Fruit fly (Drosophila melanogaster): ENCODE measurements around the gene CG5116.

The CG5116 gene

dm6 chr3R:25519465-25520071 is 36.7 kb downstream of the CG5116 start (continued):
- TF ChIP-seq CG18619 (GFP tag; optimal IDR thresholded peaks at IDR 0.05), result peak; percentile 28
- TF ChIP-seq az2 (GFP tag; optimal IDR thresholded peaks at IDR 0.05), result peak; percentile 22
- no peak for TF ChIP-seq CG12219 (GFP tag; optimal IDR thresholded peaks at IDR 0.05)
- no peak for TF ChIP-seq YL-1 (GFP tag; optimal IDR thresholded peaks at IDR 0.05)
- TF ChIP-seq nmo (GFP tag; optimal IDR thresholded peaks at IDR 0.05), result peak; percentile 55
- peak; percentile 15 for TF ChIP-seq caup (GFP tag; optimal IDR thresholded peaks at IDR 0.05; ENCODE audit: severe bottlenecking)
- TF ChIP-seq CG33557 (GFP tag; optimal IDR thresholded peaks at IDR 0.05), result no peak
- peak; percentile 1 for TF ChIP-seq CG10267 (tag; optimal IDR thresholded peaks at IDR 0.05)
- TF ChIP-seq CG14441 (GFP tag; IDR thresholded peaks at IDR 0.05), result no peak
- TF ChIP-seq D19B (GFP tag; optimal IDR thresholded peaks at IDR 0.05), result no peak
- TF ChIP-seq chinmo (GFP tag; IDR thresholded peaks at IDR 0.05; ENCODE audit: partially characterized antibody), result no peak
- peak; percentile 40 for TF ChIP-seq CoRest (tag; optimal IDR thresholded peaks at IDR 0.05)
- no peak for TF ChIP-seq CG16813 (GFP tag; IDR thresholded peaks at IDR 0.05; ENCODE audit: partially characterized antibody)
- peak; percentile 48 for TF ChIP-seq Hmr (GFP tag; optimal IDR thresholded peaks at IDR 0.05)
- TF ChIP-seq dati (GFP tag; IDR thresholded peaks at IDR 0.05), result no peak
- peak; percentile 17 for TF ChIP-seq Asciz (GFP tag; optimal IDR thresholded peaks at IDR 0.05)
- TF ChIP-seq CG4424 (GFP tag; optimal IDR thresholded peaks at IDR 0.05), result peak; percentile 23
- TF ChIP-seq CG1233 (GFP tag; optimal IDR thresholded peaks at IDR 0.05), result no peak
- peak; percentile 23 for TF ChIP-seq CG17359 (tag; optimal IDR thresholded peaks at IDR 0.05)
- TF ChIP-seq CG7556 (GFP tag; optimal IDR thresholded peaks at IDR 0.05), result peak; percentile 54
- peak; percentile 25 for TF ChIP-seq CG15269 (tag; optimal IDR thresholded peaks at IDR 0.05)
- no peak for TF ChIP-seq psq (GFP tag; optimal IDR thresholded peaks at IDR 0.05)
- TF ChIP-seq phol (tag; optimal IDR thresholded peaks at IDR 0.05), result peak; percentile 36
- peak; percentile 66 for TF ChIP-seq sens (GFP tag)
- no peak for TF ChIP-seq stc (GFP tag; IDR thresholded peaks at IDR 0.05)
- peak; percentile 45 for TF ChIP-seq tio (GFP tag; optimal IDR thresholded peaks at IDR 0.05)
- TF ChIP-seq tx (GFP tag; optimal IDR thresholded peaks at IDR 0.05), result no peak
- TF ChIP-seq fd64A (GFP tag; optimal IDR thresholded peaks at IDR 0.05), result no peak
- peak; percentile 39 for TF ChIP-seq Ssrp (tag; optimal IDR thresholded peaks at IDR 0.05)
- TF ChIP-seq CG8388 (GFP tag; optimal IDR thresholded peaks at IDR 0.05), result peak; percentile 25
- peak; percentile 3 for TF ChIP-seq org-1 (GFP tag; optimal IDR thresholded peaks at IDR 0.05)
- TF ChIP-seq Taf1 (GFP tag; IDR thresholded peaks at IDR 0.05), result no peak
- no peak for TF ChIP-seq emc (GFP tag; optimal IDR thresholded peaks at IDR 0.05)
- TF ChIP-seq gsb (GFP tag; IDR thresholded peaks at IDR 0.05), result no peak
- peak; percentile 55 for TF ChIP-seq Blimp-1 (GFP tag; optimal IDR thresholded peaks at IDR 0.05)
- no peak for TF ChIP-seq zfh2 (GFP tag; optimal IDR thresholded peaks at IDR 0.05)
- TF ChIP-seq Sox102F (GFP tag; optimal IDR thresholded peaks at IDR 0.05), result peak; percentile 34
- TF ChIP-seq CG34376 (GFP tag; optimal IDR thresholded peaks at IDR 0.05), result no peak
- TF ChIP-seq CG10274 (GFP tag; optimal IDR thresholded peaks at IDR 0.05), result no peak
- TF ChIP-seq unpg (GFP tag; optimal IDR thresholded peaks at IDR 0.05), result peak; percentile 32
- TF ChIP-seq sim (GFP tag; IDR thresholded peaks at IDR 0.05), result no peak
- peak; percentile 29 for TF ChIP-seq dmrt11E (tag; optimal IDR thresholded peaks at IDR 0.05)
- peak; percentile 71 for TF ChIP-seq Ets65A (GFP tag)
- no peak for TF ChIP-seq pfk (GFP tag; optimal IDR thresholded peaks at IDR 0.05)
- peak; percentile 60 for TF ChIP-seq gem (tag; optimal IDR thresholded peaks at IDR 0.05)
- no peak for TF ChIP-seq fru (optimal IDR thresholded peaks at IDR 0.05)
- peak; percentile 0 for TF ChIP-seq ewg (GFP tag; optimal IDR thresholded peaks at IDR 0.05)
- no peak for TF ChIP-seq Mes4 (GFP tag; optimal IDR thresholded peaks at IDR 0.05)
- TF ChIP-seq CG17802 (tag; optimal IDR thresholded peaks at IDR 0.05), result no peak
- TF ChIP-seq CG3065 (GFP tag; optimal IDR thresholded peaks at IDR 0.05), result no peak

Data from whole organism, embryonic.